Worm (Caenorhabditis elegans) whole organism, L4 larva: Measurements from ENCODE around the gene metl-1.

ENCODE experiments used
- Y105C5A.15 ChIP-seq: fragments of 200-800 bp; sonication (Bioruptor generic); IDR thresholded peaks from 2 replicates; pipeline ENCODE4 v1.3.6; 2022; ENCODE audit warnings: missing genetic modification characterization, missing compliant biosample characterization
- ama-1 ChIP-seq: fragments of 150-350 bp; optimal IDR thresholded peaks from 2 replicates; lab custom pipeline; 2014; ENCODE audit warnings: inconsistent platforms, mixed read lengths
- daf-12 ChIP-seq: fragments of 150-350 bp; optimal IDR thresholded peaks from 2 replicates; lab custom pipeline; 2014; ENCODE audit warnings: missing biosample characterization, missing genetic modification reagents, missing genetic modification characterization
- lim-7 ChIP-seq: fragments of 200-800 bp; sonication (Bioruptor generic); IDR thresholded peaks from 2 replicates; pipeline ENCODE4 v1.3.6; 2022; ENCODE audit warnings: missing genetic modification characterization, missing compliant biosample characterization
- mes-2 ChIP-seq: sonication (generic microtip); optimal IDR thresholded peaks from 2 replicates; lab custom pipeline; 2016; ENCODE audit warnings: missing genotype, mild to moderate bottlenecking, missing genetic modification characterization, missing compliant biosample characterization; ENCODE audit not compliant: poor library complexity, severe bottlenecking
- nhr-42 ChIP-seq: fragments of 200-800 bp; sonication (Bioruptor generic); IDR thresholded peaks from 2 replicates; pipeline ENCODE4 v1.3.6; 2022; ENCODE audit warnings: missing genetic modification characterization, missing compliant biosample characterization
- nhr-76 ChIP-seq: fragments of 150-350 bp; optimal IDR thresholded peaks from 2 replicates; lab custom pipeline; 2014; ENCODE audit warnings: missing biosample characterization, missing genetic modification characterization
- set-16 ChIP-seq: fragments of 200-800 bp; sonication (Bioruptor generic); IDR thresholded peaks from 2 replicates; pipeline ENCODE4 v1.3.6; 2022; ENCODE audit warnings: missing genetic modification reagents, missing genetic modification characterization, missing compliant biosample characterization
- unc-62 ChIP-seq, 3 experiments: fragments of 150-350 bp in 1 of 3; sonication (generic microtip); optimal IDR thresholded peaks in 2 of 3; peaks in 1 of 3; 1 replicate in 1 of 3; 2 replicates in 2 of 3; lab custom pipeline; 2014 to 2017; ENCODE audit warnings: missing biosample characterization in 3 of 3, missing genetic modification characterization in 3 of 3, missing genetic modification reagents in 3 of 3, missing genotype in 1 of 3
- zfp-2 ChIP-seq: sonication (generic microtip); optimal IDR thresholded peaks from 2 replicates; lab custom pipeline; 2016; ENCODE audit warnings: mild to moderate bottlenecking, missing genetic modification characterization, missing compliant biosample characterization
- ztf-11 ChIP-seq: fragments of 150-350 bp; optimal IDR thresholded peaks from 2 replicates; lab custom pipeline; 2014; ENCODE audit warnings: missing biosample characterization, missing genetic modification characterization

ce11 chrII:11438417-11438816 lies 35.0 kb downstream of the metl-1 start, which contains the start of gene vha-6:
- TF ChIP-seq nhr-42 (GFP tag; lab: Robert Waterston, UW) (no peak), mes-2 (tag; lab: Kevin White, UChicago) (no peak), set-16 (no peak), ztf-11 (tag; lab: Kevin White, UChicago) (no peak), unc-62 (GFP tag; optimal IDR thresholded peaks at IDR 0.05 in 1 of 2; lab: Kevin White, UChicago) (no peak), unc-62 (tag; optimal IDR thresholded peaks at IDR 0.05; lab: Kevin White, UChicago) (no peak), nhr-76 (tag; lab: Kevin White, UChicago) (no peak), daf-12 (tag; lab: Kevin White, UChicago) (no peak), zfp-2 (tag; lab: Kevin White, UChicago) (no peak), Y105C5A.15 (no peak), lim-7 (GFP tag; lab: Robert Waterston, UW) (no peak), ama-1 (no peak)
